Worm (Caenorhabditis elegans): ENCODE measurements around the gene cutl-25.

Gene cutl-25

DNA sequence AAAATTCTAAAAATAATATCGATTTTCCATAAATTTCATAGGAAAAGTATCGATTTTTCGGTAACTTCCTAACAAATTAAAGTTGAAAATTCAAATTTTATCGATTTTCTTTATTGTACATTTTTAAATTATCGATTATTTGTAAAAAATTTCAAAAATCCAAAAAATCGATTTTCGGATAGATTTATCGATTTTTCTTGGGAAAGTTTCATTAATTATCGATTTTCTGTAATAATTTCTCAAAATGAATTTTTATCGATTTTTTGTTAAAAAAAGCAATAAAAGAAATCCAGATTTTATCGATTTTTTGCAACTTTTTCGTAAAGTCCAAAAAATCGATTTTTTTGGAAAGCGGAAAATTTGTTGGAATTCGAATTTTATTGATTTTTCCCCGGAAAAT, 53.0 kb downstream of the cutl-25 start:
- TF ChIP-seq daf-8 (GFP tag; IDR thresholded peaks at IDR 0.05) (no peak), ceh-28 (tag; optimal IDR thresholded peaks at IDR 0.05) (peak; percentile 96)

Data from whole organism, L4 larva.